Worm (Caenorhabditis elegans) whole organism, early embryonic: ENCODE measurements around the gene cnc-1.

Experiments
- ama-1 ChIP-seq: fragments of 150-350 bp; optimal IDR thresholded peaks from 2 replicates; lab custom pipeline; 2014
- ceh-13 ChIP-seq: fragments of 200-800 bp; sonication (Bioruptor generic); optimal IDR thresholded peaks from 2 replicates; lab custom pipeline; 2018; ENCODE audit warnings: mild to moderate bottlenecking, missing genetic modification characterization, missing compliant biosample characterization
- hmbx-1 ChIP-seq: sonication (generic microtip); optimal IDR thresholded peaks from 2 replicates; lab custom pipeline; 2016; ENCODE audit warnings: mild to moderate bottlenecking, missing genetic modification characterization, missing compliant biosample characterization
- sea-1 ChIP-seq: fragments of 200-800 bp; sonication (Bioruptor generic); conservative IDR thresholded peaks from 2 replicates; pipeline ENCODE4 v1.3.6; 2022; ENCODE audit warnings: missing genetic modification characterization, missing compliant biosample characterization
- tbx-11 ChIP-seq: fragments of 200-800 bp; sonication (Bioruptor generic); IDR thresholded peaks from 2 replicates; pipeline ENCODE4 v1.3.6; 2022; ENCODE audit warnings: missing genetic modification characterization, missing compliant biosample characterization
- tbx-37 ChIP-seq: fragments of 200-800 bp; sonication (Bioruptor generic); conservative IDR thresholded peaks from 2 replicates; pipeline ENCODE4 v1.3.6; 2022; ENCODE audit warnings: missing genetic modification reagents, missing genetic modification characterization, missing compliant biosample characterization
- tra-4 ChIP-seq: sonication (generic microtip); optimal IDR thresholded peaks from 2 replicates; lab custom pipeline; 2017; ENCODE audit warnings: missing genetic modification characterization, missing compliant biosample characterization

DNA sequence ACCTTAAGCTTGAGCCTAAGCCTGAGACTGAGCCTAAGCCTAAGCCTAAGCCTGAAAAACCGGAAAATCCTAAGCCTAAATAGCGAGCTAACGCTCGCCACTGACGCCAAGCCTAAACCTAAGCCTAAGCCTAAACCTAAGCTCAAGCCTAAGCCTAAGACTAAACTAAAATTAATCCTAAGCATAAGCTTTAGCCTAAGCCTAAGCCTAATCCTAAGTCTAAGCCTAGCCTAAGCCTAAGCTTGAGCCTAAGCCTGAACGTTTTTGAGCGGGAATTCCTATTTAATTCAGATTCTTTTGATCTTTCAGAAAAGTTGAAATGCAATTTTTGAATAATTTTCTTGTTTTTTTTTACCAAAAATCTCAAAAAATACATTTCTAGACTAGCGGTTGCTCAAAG lies 27.9 kb downstream of the cnc-1 start:
- TF ChIP-seq ama-1 (lab: Kevin White, UChicago) = no peak
- no peak for TF ChIP-seq tra-4 (tag; lab: Kevin White, UChicago)
- no peak for TF ChIP-seq tbx-11 (GFP tag; lab: Robert Waterston, UW)
- TF ChIP-seq hmbx-1 (tag; lab: Kevin White, UChicago) = no peak
- TF ChIP-seq tbx-37 (GFP tag; lab: Robert Waterston, UW) = no peak
- no peak for TF ChIP-seq ceh-13 (GFP tag; lab: Kevin White, UChicago)
- TF ChIP-seq sea-1 (GFP tag; lab: Robert Waterston, UW) = no peak
